Fruit fly (Drosophila melanogaster): ENCODE measurements around the gene CG11885.

The CG11885 gene

DNA sequence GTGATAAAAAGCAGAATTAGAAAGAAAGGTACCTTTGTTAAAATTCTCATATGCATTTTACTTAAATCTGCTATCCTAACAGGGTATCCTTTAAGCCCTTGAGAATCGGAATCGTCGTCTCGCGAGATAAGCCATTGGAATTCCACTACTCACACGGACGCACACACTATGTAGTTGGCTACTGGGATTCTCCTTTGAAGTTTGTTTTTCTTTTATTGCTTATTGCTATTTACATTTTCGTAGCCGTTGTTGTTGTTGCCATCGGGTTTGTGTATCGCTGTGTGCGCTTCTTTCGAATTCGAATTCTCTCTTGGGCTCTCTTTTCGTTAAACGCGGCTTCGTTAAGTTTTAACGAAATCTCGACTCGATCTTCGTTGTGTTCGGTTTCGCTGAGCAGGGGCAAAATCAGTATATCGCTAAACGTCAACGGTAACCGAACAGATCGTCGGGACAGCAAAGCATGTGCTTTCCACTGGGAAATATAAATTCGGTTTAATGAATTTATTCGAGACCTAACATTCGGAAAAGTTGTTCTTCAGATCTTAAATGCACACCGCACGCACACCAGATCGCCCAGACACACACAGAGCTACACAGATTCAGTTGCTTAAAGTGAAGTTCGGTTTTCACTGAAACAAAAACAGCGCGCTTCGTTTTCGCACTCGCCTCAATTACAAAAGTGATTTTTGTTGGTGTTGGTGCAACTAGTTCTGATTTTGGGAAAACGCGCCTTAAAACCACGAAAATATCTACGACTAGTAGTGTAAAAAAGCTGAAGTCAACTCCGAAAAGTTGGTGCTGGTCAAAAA lies 9.8 kb upstream of the CG11885 start, which contains the start of gene ex (continued):
- TF ChIP-seq Nf-YA (GFP tag; IDR thresholded peaks at IDR 0.05) (0 out of 2 replicates have a peak, but pooled peaks have one; percentile 26), CG1647 (GFP tag; optimal IDR thresholded peaks at IDR 0.05) (no peak), CG3726 (GFP tag; IDR thresholded peaks at IDR 0.05) (no peak), Gug (GFP tag; IDR thresholded peaks at IDR 0.05) (no peak), CG33213 (GFP tag; optimal IDR thresholded peaks at IDR 0.05) (peak; percentile 29), klu (GFP tag; IDR thresholded peaks at IDR 0.05) (no peak), Myb (GFP tag; optimal IDR thresholded peaks at IDR 0.05) (peak; percentile 28), CG43689 (GFP tag; IDR thresholded peaks at IDR 0.05) (no peak), HLH54F (GFP tag; optimal IDR thresholded peaks at IDR 0.05) (no peak), CG10147 (GFP tag; optimal IDR thresholded peaks at IDR 0.05) (peak; percentile 34), mam (GFP tag; optimal IDR thresholded peaks at IDR 0.05) (no peak), CG11696 (GFP tag; IDR thresholded peaks at IDR 0.05) (peak; percentile 17; the same call in 1 of the 2 replicates), Dref (GFP tag; IDR thresholded peaks at IDR 0.05) (no peak), Dp (GFP tag; optimal IDR thresholded peaks at IDR 0.05) (no peak), dm (GFP tag; optimal IDR thresholded peaks at IDR 0.05) (peak; percentile 12), CG12942 (GFP tag; optimal IDR thresholded peaks at IDR 0.05) (no peak), CG9817 (tag; optimal IDR thresholded peaks at IDR 0.05) (peak; percentile 13), CG8765 (GFP tag; IDR thresholded peaks at IDR 0.05) (no peak), CG11560 (tag; IDR thresholded peaks at IDR 0.05) (no peak), CG12299 (tag; optimal IDR thresholded peaks at IDR 0.05) (peak; percentile 65), salm (tag; optimal IDR thresholded peaks at IDR 0.05) (peak; percentile 35), cato (GFP tag; optimal IDR thresholded peaks at IDR 0.05; ENCODE audit: borderline replicate concordance) (no peak), Asciz (GFP tag; optimal IDR thresholded peaks at IDR 0.05) (peak; percentile 89), gcm2 (GFP tag; optimal IDR thresholded peaks at IDR 0.05) (no peak), CG8944 (GFP tag; optimal IDR thresholded peaks at IDR 0.05) (no peak), CG2120 (GFP tag; optimal IDR thresholded peaks at IDR 0.05) (peak; percentile 31), CG2875 (GFP tag; optimal IDR thresholded peaks at IDR 0.05) (peak; percentile 80), hkb (optimal IDR thresholded peaks at IDR 0.05) (no peak), hkb (GFP tag; IDR thresholded peaks at IDR 0.05) (peak; percentile 81), CG6175 (GFP tag; IDR thresholded peaks at IDR 0.05) (no peak), eve (GFP tag; optimal IDR thresholded peaks at IDR 0.05) (peak in 1 of 2 experiments; percentile 65), lmd (GFP tag; IDR thresholded peaks at IDR 0.05) (no peak), ATbp (GFP tag; optimal IDR thresholded peaks at IDR 0.05) (peak; percentile 90), Hsf (GFP tag; optimal IDR thresholded peaks at IDR 0.05) (peak; percentile 21), Chrac-16 (GFP tag; optimal IDR thresholded peaks at IDR 0.05) (no peak), tin (GFP tag; optimal IDR thresholded peaks at IDR 0.05) (no peak), Fer1 (GFP tag; optimal IDR thresholded peaks at IDR 0.05) (peak; percentile 82), jing (GFP tag; optimal IDR thresholded peaks at IDR 0.05) (no peak), Hmx (GFP tag; optimal IDR thresholded peaks at IDR 0.05) (no peak), chif (GFP tag; optimal IDR thresholded peaks at IDR 0.05) (peak in 1 of 2 experiments; percentile 37), ranshi (GFP tag; IDR thresholded peaks at IDR 0.05) (no peak; the same call in 1 of the 2 replicates), HLH4C (GFP tag; IDR thresholded peaks at IDR 0.05; ENCODE audit: partially characterized antibody) (peak; percentile 43; the same call in 1 of the 3 replicates), odd (GFP tag; optimal IDR thresholded peaks at IDR 0.05) (peak; percentile 85), CHES-1-like (GFP tag; optimal IDR thresholded peaks at IDR 0.05) (peak; percentile 43), CG7271 (tag; optimal IDR thresholded peaks at IDR 0.05) (no peak), yki (optimal IDR thresholded peaks at IDR 0.05) (no peak), Nf-YC (tag; optimal IDR thresholded peaks at IDR 0.05) (peak; percentile 33), CG17912 (GFP tag; optimal IDR thresholded peaks at IDR 0.05) (peak; percentile 71), CG10274 (GFP tag; optimal IDR thresholded peaks at IDR 0.05) (no peak), p53 (GFP tag; optimal IDR thresholded peaks at IDR 0.05) (peak; percentile 34), Lim3 (GFP tag; IDR thresholded peaks at IDR 0.05) (no peak)

All from whole organism, embryonic.